Fruit fly (Drosophila melanogaster) whole organism, embryonic: ENCODE results near the gene Rbp6.
A peak's percentile ranks its signal among the peaks of the same experiment; 100 is the strongest.

Experiments used
- BEAF-32 ChIP-seq: fragments of 200-800 bp; sonication (Bioruptor generic); optimal IDR thresholded peaks from 3 replicates; lab custom pipeline; 2017; ENCODE audit warnings: missing biosample characterization, missing genetic modification characterization, mild to moderate bottlenecking, moderate library complexity, missing genetic modification reagents
- Bgb ChIP-seq: fragments of 200-800 bp; sonication (Bioruptor generic); IDR thresholded peaks from 2 replicates; pipeline ENCODE4 v1.3.6; 2022; ENCODE audit warnings: missing biosample characterization, missing genetic modification characterization; ENCODE audit not compliant: partially characterized antibody
- CG13287 ChIP-seq: fragments of 200-800 bp; sonication (Bioruptor generic); IDR thresholded peaks from 2 replicates; pipeline ENCODE4 v1.3.6; 2022; ENCODE audit warnings: missing biosample characterization, missing genetic modification characterization; ENCODE audit not compliant: partially characterized antibody
- CG13775 ChIP-seq: fragments of 200-800 bp; sonication (Bioruptor generic); optimal IDR thresholded peaks from 3 replicates; lab custom pipeline; 2017; ENCODE audit warnings: missing biosample characterization, mild to moderate bottlenecking, missing genetic modification characterization
- CG14710 ChIP-seq: fragments of 200-800 bp; sonication (Bioruptor generic); optimal IDR thresholded peaks from 3 replicates; lab custom pipeline; 2019; ENCODE audit warnings: missing biosample characterization, mild to moderate bottlenecking, missing genetic modification characterization, moderate library complexity
- CG14860 ChIP-seq: fragments of 200-800 bp; sonication (Bioruptor generic); IDR thresholded peaks from 3 replicates; pipeline ENCODE4 v1.3.6; 2022; ENCODE audit warnings: missing biosample characterization, missing genetic modification characterization; ENCODE audit not compliant: partially characterized antibody
- CG2678 ChIP-seq: fragments of 200-800 bp; sonication (Bioruptor generic); optimal IDR thresholded peaks from 3 replicates; lab custom pipeline; 2019; ENCODE audit warnings: missing biosample characterization, mild to moderate bottlenecking, missing genetic modification characterization, moderate library complexity
- CG2889 ChIP-seq: fragments of 200-800 bp; sonication (Bioruptor generic); IDR thresholded peaks from 3 replicates; pipeline ENCODE4 v1.3.6; 2022; ENCODE audit warnings: missing biosample characterization, missing genetic modification characterization
- CG31365 ChIP-seq: fragments of 200-800 bp; sonication (Bioruptor generic); optimal IDR thresholded peaks from 2 replicates; lab custom pipeline; 2018; ENCODE audit warnings: missing biosample characterization, mild to moderate bottlenecking, missing genetic modification characterization
- CG34224 ChIP-seq: fragments of 200-800 bp; sonication (Bioruptor generic); IDR thresholded peaks from 3 replicates; pipeline ENCODE4 v1.3.6; 2022; ENCODE audit warnings: missing biosample characterization, missing genetic modification characterization; ENCODE audit not compliant: partially characterized antibody
- CG4707 ChIP-seq: fragments of 200-800 bp; sonication (Bioruptor generic); optimal IDR thresholded peaks from 2 replicates; lab custom pipeline; 2018; ENCODE audit warnings: missing biosample characterization, mild to moderate bottlenecking, missing genetic modification characterization, moderate library complexity
- CG6654 ChIP-seq: fragments of 200-800 bp; sonication (Bioruptor generic); optimal IDR thresholded peaks from 2 replicates; lab custom pipeline; 2017; ENCODE audit warnings: missing biosample characterization, mild to moderate bottlenecking, missing genetic modification characterization
- CG6791 ChIP-seq: fragments of 200-800 bp; sonication (Bioruptor generic); IDR thresholded peaks from 3 replicates; pipeline ENCODE4 v1.3.6; 2022; ENCODE audit warnings: missing biosample characterization, missing genetic modification characterization; ENCODE audit not compliant: partially characterized antibody
- Dll ChIP-seq: fragments of 200-800 bp; sonication (Bioruptor generic); IDR thresholded peaks from 4 replicates; pipeline ENCODE4 v1.3.6; 2022; ENCODE audit warnings: missing biosample characterization, missing genetic modification characterization; ENCODE audit not compliant: partially characterized antibody
- Doc3 ChIP-seq: fragments of 200-800 bp; sonication (Bioruptor generic); IDR thresholded peaks from 3 replicates; pipeline ENCODE4 v1.3.6; 2022; ENCODE audit warnings: missing biosample characterization, missing genetic modification characterization; ENCODE audit not compliant: partially characterized antibody
- Dp ChIP-seq: fragments of 200-800 bp; sonication (Bioruptor generic); optimal IDR thresholded peaks from 2 replicates; lab custom pipeline; 2018; ENCODE audit warnings: missing biosample characterization, mild to moderate bottlenecking, missing genetic modification characterization, moderate library complexity
- GATAe ChIP-seq: fragments of 200-800 bp; sonication (Bioruptor generic); conservative IDR thresholded peaks from 2 replicates; pipeline ENCODE4 v1.3.6; 2022; ENCODE audit warnings: missing biosample characterization, missing genetic modification characterization
- HLH3B ChIP-seq: fragments of 200-800 bp; sonication (Bioruptor generic); IDR thresholded peaks from 2 replicates; pipeline ENCODE4 v1.3.6; 2022; ENCODE audit warnings: missing biosample characterization, missing genetic modification characterization
- Lhr ChIP-seq: fragments of 200-800 bp; sonication (Bioruptor generic); optimal IDR thresholded peaks from 3 replicates; lab custom pipeline; 2017; ENCODE audit warnings: mild to moderate bottlenecking, missing biosample characterization, missing genetic modification reagents, missing genetic modification characterization
- MESR4 ChIP-seq: fragments of 200-800 bp; sonication (Bioruptor generic); optimal IDR thresholded peaks from 2 replicates; lab custom pipeline; 2018; ENCODE audit warnings: missing biosample characterization, mild to moderate bottlenecking, missing genetic modification characterization, moderate library complexity
- NC2β ChIP-seq: fragments of 200-800 bp; sonication (Bioruptor generic); optimal IDR thresholded peaks from 2 replicates; lab custom pipeline; 2016; ENCODE audit warnings: missing biosample characterization, missing genetic modification characterization
- Rfx ChIP-seq: fragments of 200-800 bp; sonication (Bioruptor generic); IDR thresholded peaks from 2 replicates; pipeline ENCODE4 v1.3.6; 2022; ENCODE audit warnings: missing biosample characterization, missing genetic modification characterization
- Scr ChIP-seq: fragments of 200-800 bp; sonication (Bioruptor generic); IDR thresholded peaks from 2 replicates; pipeline ENCODE4 v1.3.6; 2022; ENCODE audit warnings: missing biosample characterization, missing genetic modification characterization; ENCODE audit not compliant: partially characterized antibody
- Sry-δ ChIP-seq: fragments of 200-800 bp; sonication (Bioruptor generic); optimal IDR thresholded peaks from 2 replicates; lab custom pipeline; 2016; ENCODE audit warnings: missing biosample characterization, missing genetic modification characterization
- amos ChIP-seq: fragments of 200-800 bp; sonication (Bioruptor generic); IDR thresholded peaks from 2 replicates; pipeline ENCODE4 v1.3.6; 2022; ENCODE audit warnings: missing biosample characterization, missing genetic modification characterization; ENCODE audit not compliant: partially characterized antibody
- chinmo ChIP-seq: fragments of 200-800 bp; sonication (Bioruptor generic); IDR thresholded peaks from 4 replicates; pipeline ENCODE4 v1.3.6; 2022; ENCODE audit warnings: missing biosample characterization, missing genetic modification characterization; ENCODE audit not compliant: partially characterized antibody
- chn ChIP-seq: fragments of 200-800 bp; sonication (Bioruptor generic); optimal IDR thresholded peaks from 2 replicates; lab custom pipeline; 2016; ENCODE audit warnings: missing biosample characterization, missing genetic modification characterization
- cwo ChIP-seq: fragments of 200-800 bp; sonication (Bioruptor generic); optimal IDR thresholded peaks from 3 replicates; lab custom pipeline; 2017; ENCODE audit warnings: missing biosample characterization, missing genetic modification characterization, mild to moderate bottlenecking, moderate library complexity, missing genetic modification reagents
- gcm ChIP-seq: fragments of 200-800 bp; sonication (Bioruptor generic); optimal IDR thresholded peaks from 2 replicates; lab custom pipeline; 2019; ENCODE audit warnings: missing biosample characterization, mild to moderate bottlenecking, missing genetic modification characterization, moderate library complexity
- ham ChIP-seq: fragments of 200-800 bp; sonication (Bioruptor generic); IDR thresholded peaks from 2 replicates; pipeline ENCODE4 v1.3.6; 2022; ENCODE audit warnings: missing biosample characterization, missing genetic modification characterization
- hb ChIP-seq: fragments of 200-800 bp; sonication (Bioruptor generic); IDR thresholded peaks from 3 replicates; pipeline ENCODE4 v1.3.6; 2022; ENCODE audit warnings: missing biosample characterization, missing genetic modification characterization; ENCODE audit not compliant: partially characterized antibody
- inv ChIP-seq: fragments of 200-800 bp; sonication (Bioruptor generic); IDR thresholded peaks from 2 replicates; pipeline ENCODE4 v1.3.6; 2022; ENCODE audit warnings: missing biosample characterization, missing genetic modification characterization; ENCODE audit not compliant: partially characterized antibody
- nerfin-2 ChIP-seq: fragments of 200-800 bp; sonication (Bioruptor generic); IDR thresholded peaks from 2 replicates; pipeline ENCODE4 v1.3.6; 2022; ENCODE audit warnings: missing biosample characterization, missing genetic modification characterization; ENCODE audit not compliant: partially characterized antibody
- psq ChIP-seq: fragments of 200-800 bp; sonication (Bioruptor generic); optimal IDR thresholded peaks from 2 replicates; lab custom pipeline; 2017; ENCODE audit warnings: missing biosample characterization, missing genetic modification characterization
- pzg ChIP-seq: fragments of 200-800 bp; sonication (Bioruptor generic); optimal IDR thresholded peaks from 3 replicates; lab custom pipeline; 2018; ENCODE audit warnings: missing biosample characterization, mild to moderate bottlenecking, missing genetic modification characterization, moderate library complexity
- sna ChIP-seq: fragments of 200-800 bp; sonication (Bioruptor generic); IDR thresholded peaks from 2 replicates; pipeline ENCODE4 v1.3.6; 2022; ENCODE audit warnings: missing biosample characterization, missing genetic modification characterization; ENCODE audit not compliant: partially characterized antibody
- tll ChIP-seq, 2 experiments: fragments of 200-800 bp in 1 of 2; fragments of >200 bp in 1 of 2; sonication (Bioruptor generic) in 1 of 2; optimal IDR thresholded peaks; 2 replicates each; lab custom pipeline; 2017 to 2019; ENCODE audit warnings: missing biosample characterization in 2 of 2, missing genetic modification characterization in 2 of 2, mild to moderate bottlenecking in 1 of 2, moderate library complexity in 1 of 2
- tna ChIP-seq: fragments of 200-800 bp; sonication (Bioruptor generic); IDR thresholded peaks from 2 replicates; pipeline ENCODE4 v1.3.6; 2022; ENCODE audit warnings: missing biosample characterization, missing genetic modification characterization; ENCODE audit not compliant: partially characterized antibody
- trem ChIP-seq: fragments of 200-800 bp; optimal IDR thresholded peaks from 3 replicates; lab custom pipeline; 2019; ENCODE audit warnings: missing biosample characterization, mild to moderate bottlenecking, missing genetic modification characterization, moderate library complexity
- unc-4 ChIP-seq: fragments of 200-800 bp; sonication (Bioruptor generic); IDR thresholded peaks from 2 replicates; pipeline ENCODE4 v1.3.6; 2022; ENCODE audit warnings: missing biosample characterization, missing genetic modification characterization; ENCODE audit not compliant: partially characterized antibody
- vnd ChIP-seq: fragments of 200-800 bp; sonication (Bioruptor generic); IDR thresholded peaks from 3 replicates; pipeline ENCODE4 v1.3.6; 2022; ENCODE audit warnings: missing biosample characterization, missing genetic modification characterization; ENCODE audit not compliant: partially characterized antibody
- vvl ChIP-seq: fragments of 200-800 bp; sonication (Bioruptor generic); IDR thresholded peaks from 2 replicates; pipeline ENCODE4 v1.3.6; 2022; ENCODE audit warnings: missing biosample characterization, missing genetic modification characterization
- zen2 ChIP-seq: fragments of 200-800 bp; sonication (Bioruptor generic); IDR thresholded peaks from 3 replicates; pipeline ENCODE4 v1.3.6; 2022; ENCODE audit warnings: missing biosample characterization, missing genetic modification characterization; ENCODE audit not compliant: partially characterized antibody
- zf30C ChIP-seq: fragments of 200-800 bp; sonication (Bioruptor generic); optimal IDR thresholded peaks from 3 replicates; lab custom pipeline; 2018; ENCODE audit warnings: missing biosample characterization, mild to moderate bottlenecking, missing genetic modification characterization

Rbp6 gene

dm6 chr3L:17042297-17042921 lies 195.6 kb downstream of the Rbp6 start, which contains the start of the genes scaf6 and Papst2 (continued):
- no peak for TF ChIP-seq zf30C (GFP tag; lab: Kevin White, UChicago)
- TF ChIP-seq GATAe (GFP tag; lab: Robert Waterston, UW): 0 out of 2 replicates have a peak, but pooled peaks have one; percentile 24
- TF ChIP-seq CG13775: peak; percentile 19
- TF ChIP-seq CG2678 (tag; lab: Kevin White, UChicago): no peak
- TF ChIP-seq gcm (GFP tag; lab: Kevin White, UChicago): peak; percentile 29
- peak; percentile 4 for TF ChIP-seq NC2β (GFP tag; lab: Kevin White, UChicago)
- no peak for TF ChIP-seq Rfx (GFP tag; lab: Robert Waterston, UW)
- TF ChIP-seq CG6654: no peak
- peak; percentile 55; the same call in 1 of the 2 replicates for TF ChIP-seq CG13287
- TF ChIP-seq ham (GFP tag; lab: Robert Waterston, UW): no peak
- peak; percentile 99 for TF ChIP-seq trem (tag; lab: Kevin White, UChicago)

DNA sequence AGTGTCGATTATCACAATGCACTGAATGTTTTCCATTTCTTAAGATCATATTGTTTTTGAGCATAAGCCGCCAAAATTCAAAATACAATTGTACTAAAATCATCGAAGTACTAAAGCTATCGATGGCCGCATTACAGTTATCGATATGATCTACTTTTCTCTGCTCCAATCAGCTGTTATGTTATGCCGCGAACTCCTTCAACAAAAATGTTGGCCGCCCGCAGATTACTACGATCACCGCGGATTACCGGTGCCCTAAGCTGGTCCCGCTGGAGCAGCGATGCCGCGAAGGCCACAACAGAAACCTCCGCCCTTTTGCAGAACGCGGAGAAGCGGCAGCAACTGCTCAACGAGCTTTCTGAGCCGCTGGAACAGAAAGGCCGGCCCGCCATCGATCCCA lies 202.5 kb downstream of the Rbp6 start, which contains the start of gene beg:
Gene beg, plus strand, starts transcription at position 177 of the 400 bp plus-strand sequence.
- TF ChIP-seq unc-4 (GFP tag; lab: Robert Waterston, UW) (peak; percentile 72), sna (GFP tag; lab: Robert Waterston, UW) (peak; percentile 78), pzg (GFP tag; lab: Kevin White, UChicago) (peak; percentile 42), CG14860 (GFP tag; lab: Robert Waterston, UW) (peak; percentile 52; the same call in 2 of the 3 replicates), hb (GFP tag; lab: Robert Waterston, UW) (0 out of 3 replicates have a peak, but pooled peaks have one; percentile 61), Bgb (GFP tag; lab: Robert Waterston, UW) (peak; percentile 64), Scr (GFP tag; lab: Robert Waterston, UW) (peak; percentile 68), psq (GFP tag; lab: Kevin White, UChicago) (no peak), gcm (GFP tag; lab: Kevin White, UChicago) (peak; percentile 63), vvl (GFP tag; lab: Robert Waterston, UW) (no peak), chn (no peak), Dp (GFP tag; lab: Kevin White, UChicago) (peak; percentile 90), CG14710 (tag; lab: Kevin White, UChicago) (peak; percentile 32), tll (GFP tag; optimal IDR thresholded peaks at IDR 0.05; lab: Kevin White, UChicago) (no peak), CG6791 (GFP tag; lab: Robert Waterston, UW) (peak; percentile 69; the same call in 2 of the 3 replicates), nerfin-2 (GFP tag; lab: Robert Waterston, UW) (peak; percentile 79), Dll (peak; percentile 79), inv (GFP tag; lab: Robert Waterston, UW) (peak; percentile 24; the same call in 1 of the 2 replicates), BEAF-32 (peak; percentile 60), zen2 (peak; percentile 83; the same call in 2 of the 3 replicates), tna (GFP tag; lab: Robert Waterston, UW) (peak; percentile 62), Lhr (GFP tag; lab: Kevin White, UChicago) (no peak), chinmo (GFP tag; lab: Robert Waterston, UW) (0 out of 4 replicates have a peak, but pooled peaks have one; percentile 54), CG31365 (tag; lab: Kevin White, UChicago) (no peak), CG2889 (GFP tag; lab: Robert Waterston, UW) (no peak), CG34224 (GFP tag; lab: Robert Waterston, UW) (peak; percentile 93), HLH3B (GFP tag; lab: Robert Waterston, UW) (no peak), Doc3 (GFP tag; lab: Robert Waterston, UW) (peak; percentile 65), MESR4 (GFP tag; lab: Kevin White, UChicago) (peak; percentile 36), CG4707 (GFP tag; lab: Kevin White, UChicago) (no peak), amos (GFP tag; lab: Robert Waterston, UW) (peak; percentile 56; the same call in 1 of the 2 replicates), vnd (GFP tag; lab: Robert Waterston, UW) (peak; percentile 49; the same call in 2 of the 3 replicates), cwo (no peak), Sry-δ (peak; percentile 34), Rfx (GFP tag; lab: Robert Waterston, UW) (no peak)
